Fruit fly (Drosophila melanogaster) whole organism, embryonic: Measurements from ENCODE around the gene CG1635.

Experiments used
- ATbp ChIP-seq: fragments of 200-800 bp; sonication (Bioruptor generic); optimal IDR thresholded peaks from 2 replicates; lab custom pipeline; 2017; ENCODE audit warnings: missing biosample characterization, mild to moderate bottlenecking, missing genetic modification characterization, missing genetic modification reagents
- Atf-2 ChIP-seq: fragments of 200-800 bp; sonication (Bioruptor generic); optimal IDR thresholded peaks from 2 replicates; lab custom pipeline; 2016; ENCODE audit warnings: missing biosample characterization, missing genetic modification characterization
- B-H1 ChIP-seq: fragments of 200-800 bp; sonication (Bioruptor generic); IDR thresholded peaks from 3 replicates; pipeline ENCODE4 v1.3.6; 2022; ENCODE audit warnings: missing biosample characterization, missing genetic modification characterization
- BEAF-32 ChIP-seq: fragments of 200-800 bp; sonication (Bioruptor generic); optimal IDR thresholded peaks from 3 replicates; lab custom pipeline; 2017; ENCODE audit warnings: missing biosample characterization, missing genetic modification characterization, mild to moderate bottlenecking, moderate library complexity, missing genetic modification reagents
- Bdp1 ChIP-seq: fragments of 200-800 bp; sonication (Bioruptor generic); optimal IDR thresholded peaks from 3 replicates; lab custom pipeline; 2016; ENCODE audit warnings: missing biosample characterization, missing genetic modification characterization
- CG10209 ChIP-seq: fragments of 200-800 bp; sonication (Bioruptor generic); optimal IDR thresholded peaks from 3 replicates; lab custom pipeline; 2017; ENCODE audit warnings: missing biosample characterization, mild to moderate bottlenecking, missing genetic modification characterization, missing genetic modification reagents
- CG10366 ChIP-seq: fragments of 200-800 bp; sonication (Bioruptor generic); IDR thresholded peaks from 2 replicates; pipeline ENCODE4 v1.3.6; 2022; ENCODE audit warnings: missing biosample characterization, missing genetic modification characterization
- CG10979 ChIP-seq: fragments of 200-800 bp; sonication (Bioruptor generic); optimal IDR thresholded peaks from 2 replicates; lab custom pipeline; 2018; ENCODE audit warnings: missing biosample characterization, mild to moderate bottlenecking, missing genetic modification characterization, moderate library complexity
- CG11093 ChIP-seq: fragments of 200-800 bp; sonication (Bioruptor generic); IDR thresholded peaks from 3 replicates; pipeline ENCODE4 v1.3.6; 2022; ENCODE audit warnings: missing biosample characterization, missing genetic modification characterization
- CG12236 ChIP-seq: fragments of 200-800 bp; sonication (Bioruptor generic); optimal IDR thresholded peaks from 2 replicates; lab custom pipeline; 2016; ENCODE audit warnings: missing biosample characterization, missing genetic modification characterization
- CG12942 ChIP-seq: fragments of 200-800 bp; sonication (Bioruptor generic); optimal IDR thresholded peaks from 3 replicates; lab custom pipeline; 2016; ENCODE audit warnings: missing biosample characterization, missing genetic modification characterization
- CG15479 ChIP-seq: fragments of 200-800 bp; sonication (Bioruptor generic); optimal IDR thresholded peaks from 3 replicates; lab custom pipeline; 2019; ENCODE audit warnings: missing biosample characterization, mild to moderate bottlenecking, missing genetic modification characterization, moderate library complexity
- CG15514 ChIP-seq: fragments of 200-800 bp; sonication (Bioruptor generic); optimal IDR thresholded peaks from 3 replicates; lab custom pipeline; 2017; ENCODE audit warnings: missing biosample characterization, missing genetic modification characterization, mild to moderate bottlenecking, moderate library complexity, missing genetic modification reagents
- CG16813 ChIP-seq: fragments of 200-800 bp; sonication (Bioruptor generic); IDR thresholded peaks from 3 replicates; pipeline ENCODE4 v1.3.6; 2022; ENCODE audit warnings: missing biosample characterization, missing genetic modification characterization; ENCODE audit not compliant: partially characterized antibody
- CG18262 ChIP-seq: fragments of 200-800 bp; optimal IDR thresholded peaks from 3 replicates; lab custom pipeline; 2019; ENCODE audit warnings: missing biosample characterization, mild to moderate bottlenecking, missing genetic modification characterization, moderate library complexity
- CG1832 ChIP-seq: fragments of 200-800 bp; sonication (Bioruptor generic); optimal IDR thresholded peaks from 2 replicates; lab custom pipeline; 2017; ENCODE audit warnings: missing biosample characterization, mild to moderate bottlenecking, missing genetic modification characterization, inconsistent platforms
- CG3065 ChIP-seq: fragments of 200-800 bp; sonication (Bioruptor generic); optimal IDR thresholded peaks from 2 replicates; lab custom pipeline; 2016; ENCODE audit warnings: missing biosample characterization, missing genetic modification characterization
- CG9797 ChIP-seq: fragments of 200-800 bp; sonication (Bioruptor generic); optimal IDR thresholded peaks from 3 replicates; lab custom pipeline; 2018; ENCODE audit warnings: missing biosample characterization, mild to moderate bottlenecking, missing genetic modification characterization
- CG9817 ChIP-seq: fragments of 200-800 bp; sonication (Bioruptor generic); optimal IDR thresholded peaks from 2 replicates; lab custom pipeline; 2018; ENCODE audit warnings: missing biosample characterization, mild to moderate bottlenecking, missing genetic modification characterization, moderate library complexity
- CTCF ChIP-seq: fragments of 200-800 bp; sonication (Bioruptor generic); optimal IDR thresholded peaks from 2 replicates; lab custom pipeline; 2017; ENCODE audit warnings: missing biosample characterization, mild to moderate bottlenecking, missing genetic modification characterization, moderate library complexity
- CoRest ChIP-seq: fragments of 200-800 bp; sonication (Bioruptor generic); optimal IDR thresholded peaks from 3 replicates; lab custom pipeline; 2018; ENCODE audit warnings: missing biosample characterization, mild to moderate bottlenecking, missing genetic modification characterization, moderate library complexity
- D19B ChIP-seq: fragments of 200-800 bp; sonication (Bioruptor generic); optimal IDR thresholded peaks from 2 replicates; lab custom pipeline; 2017; ENCODE audit warnings: missing biosample characterization, mild to moderate bottlenecking, missing genetic modification characterization
- ERR ChIP-seq: fragments of 200-800 bp; sonication (Bioruptor generic); optimal IDR thresholded peaks from 2 replicates; lab custom pipeline; 2016; ENCODE audit warnings: missing biosample characterization, missing genetic modification characterization
- Elba2 ChIP-seq: fragments of 200-800 bp; sonication (Bioruptor generic); optimal IDR thresholded peaks from 3 replicates; lab custom pipeline; 2016; ENCODE audit warnings: missing biosample characterization, missing genetic modification characterization
- Ets65A ChIP-seq: fragments of 200-800 bp; sonication (Bioruptor generic); peaks from one replicate; lab custom pipeline; 2016; ENCODE audit warnings: missing biosample characterization, missing genetic modification characterization
- HmgD ChIP-seq: fragments of 200-800 bp; sonication (Bioruptor generic); optimal IDR thresholded peaks from 3 replicates; lab custom pipeline; 2016; ENCODE audit warnings: missing biosample characterization, missing genetic modification characterization
- Kr ChIP-seq: fragments of 200-800 bp; sonication (Bioruptor generic); optimal IDR thresholded peaks from 2 replicates; lab custom pipeline; 2017; ENCODE audit warnings: missing biosample characterization, mild to moderate bottlenecking, missing genetic modification characterization
- MESR4 ChIP-seq: fragments of 200-800 bp; sonication (Bioruptor generic); optimal IDR thresholded peaks from 2 replicates; lab custom pipeline; 2018; ENCODE audit warnings: missing biosample characterization, mild to moderate bottlenecking, missing genetic modification characterization, moderate library complexity
- Mad ChIP-seq: fragments of 200-800 bp; sonication (Bioruptor generic); optimal IDR thresholded peaks from 2 replicates; lab custom pipeline; 2016; ENCODE audit warnings: missing biosample characterization, missing genetic modification characterization
- Max ChIP-seq: fragments of 200-800 bp; sonication (Bioruptor generic); optimal IDR thresholded peaks from 2 replicates; lab custom pipeline; 2016; ENCODE audit warnings: missing biosample characterization, mild to moderate bottlenecking, missing genetic modification characterization
- Side ChIP-seq: fragments of 200-800 bp; sonication (Bioruptor generic); optimal IDR thresholded peaks from 2 replicates; lab custom pipeline; 2016; ENCODE audit warnings: missing biosample characterization, missing genetic modification characterization
- Six4 ChIP-seq: fragments of 200-800 bp; sonication (Bioruptor generic); optimal IDR thresholded peaks from 2 replicates; lab custom pipeline; 2016; ENCODE audit warnings: missing biosample characterization, missing genetic modification characterization
- TFAM ChIP-seq: fragments of 200-800 bp; sonication (Bioruptor generic); optimal IDR thresholded peaks from 2 replicates; lab custom pipeline; 2017; ENCODE audit warnings: missing biosample characterization, missing genetic modification characterization, inconsistent platforms
- Vsx1 ChIP-seq: fragments of 200-800 bp; sonication (Bioruptor generic); optimal IDR thresholded peaks from 2 replicates; lab custom pipeline; 2017; ENCODE audit warnings: missing biosample characterization, mild to moderate bottlenecking, missing genetic modification characterization, missing genetic modification reagents
- br ChIP-seq: fragments of >200 bp; optimal IDR thresholded peaks from 2 replicates; lab custom pipeline; 2017
- bsh ChIP-seq, 2 experiments: fragments of 200-800 bp; sonication (Bioruptor generic); optimal IDR thresholded peaks; 2 replicates each; lab custom pipeline; 2017 to 2018; ENCODE audit warnings: mild to moderate bottlenecking in 2 of 2, missing biosample characterization in 2 of 2, missing genetic modification characterization in 2 of 2, moderate library complexity in 1 of 2
- cas ChIP-seq: fragments of 200-800 bp; sonication (Bioruptor generic); IDR thresholded peaks from 2 replicates; pipeline ENCODE4 v1.3.6; 2022; ENCODE audit warnings: missing biosample characterization, missing genetic modification characterization
- caup ChIP-seq: fragments of 200-800 bp; sonication (Bioruptor generic); optimal IDR thresholded peaks from 3 replicates; lab custom pipeline; 2017; ENCODE audit warnings: missing biosample characterization, mild to moderate bottlenecking, missing genetic modification characterization, moderate library complexity; ENCODE audit not compliant: severe bottlenecking
- corto ChIP-seq: fragments of 200-800 bp; sonication (Bioruptor generic); optimal IDR thresholded peaks from 2 replicates; lab custom pipeline; 2016; ENCODE audit warnings: missing biosample characterization, mild to moderate bottlenecking, missing genetic modification characterization, moderate library complexity
- da ChIP-seq: fragments of 200-800 bp; sonication (Bioruptor generic); optimal IDR thresholded peaks from 2 replicates; lab custom pipeline; 2016; ENCODE audit warnings: missing biosample characterization, missing genetic modification characterization
- exex ChIP-seq: fragments of 200-800 bp; sonication (Bioruptor generic); optimal IDR thresholded peaks from 4 replicates; lab custom pipeline; 2018; ENCODE audit warnings: missing biosample characterization, mild to moderate bottlenecking, missing genetic modification characterization, moderate library complexity
- fd3F ChIP-seq: fragments of 200-800 bp; sonication (Bioruptor generic); optimal IDR thresholded peaks from 2 replicates; lab custom pipeline; 2018; ENCODE audit warnings: missing biosample characterization, mild to moderate bottlenecking, missing genetic modification characterization, moderate library complexity
- fru ChIP-seq: fragments of >200 bp; optimal IDR thresholded peaks from 2 replicates; lab custom pipeline; 2017
- grn ChIP-seq: fragments of 200-800 bp; sonication (Bioruptor generic); optimal IDR thresholded peaks from 3 replicates; lab custom pipeline; 2017; ENCODE audit warnings: missing biosample characterization, missing genetic modification characterization
- gsb-n ChIP-seq: fragments of 200-800 bp; sonication (Bioruptor generic); optimal IDR thresholded peaks from 3 replicates; lab custom pipeline; 2018; ENCODE audit warnings: missing biosample characterization, mild to moderate bottlenecking, missing genetic modification characterization
- mld ChIP-seq: fragments of 200-800 bp; sonication (Bioruptor generic); IDR thresholded peaks from 3 replicates; pipeline ENCODE4 v1.3.6; 2022; ENCODE audit warnings: missing biosample characterization, missing genetic modification characterization; ENCODE audit not compliant: partially characterized antibody
- org-1 ChIP-seq: fragments of 200-800 bp; sonication (Bioruptor generic); optimal IDR thresholded peaks from 2 replicates; lab custom pipeline; 2017; ENCODE audit warnings: missing biosample characterization, missing genetic modification characterization
- sqz ChIP-seq: fragments of 200-800 bp; sonication (Bioruptor generic); optimal IDR thresholded peaks from 3 replicates; lab custom pipeline; 2018; ENCODE audit warnings: missing biosample characterization, mild to moderate bottlenecking, missing genetic modification characterization
- ssp ChIP-seq: fragments of 200-800 bp; sonication (Bioruptor generic); IDR thresholded peaks from 2 replicates; pipeline ENCODE4 v1.3.6; 2022; ENCODE audit warnings: missing biosample characterization, missing genetic modification characterization
- tll ChIP-seq, 2 experiments: fragments of 200-800 bp in 1 of 2; fragments of >200 bp in 1 of 2; sonication (Bioruptor generic) in 1 of 2; optimal IDR thresholded peaks; 2 replicates each; lab custom pipeline; 2017 to 2019; ENCODE audit warnings: missing biosample characterization in 2 of 2, missing genetic modification characterization in 2 of 2, mild to moderate bottlenecking in 1 of 2, moderate library complexity in 1 of 2
- zen2 ChIP-seq: fragments of 200-800 bp; sonication (Bioruptor generic); IDR thresholded peaks from 3 replicates; pipeline ENCODE4 v1.3.6; 2022; ENCODE audit warnings: missing biosample characterization, missing genetic modification characterization; ENCODE audit not compliant: partially characterized antibody

The CG1635 gene

DNA sequence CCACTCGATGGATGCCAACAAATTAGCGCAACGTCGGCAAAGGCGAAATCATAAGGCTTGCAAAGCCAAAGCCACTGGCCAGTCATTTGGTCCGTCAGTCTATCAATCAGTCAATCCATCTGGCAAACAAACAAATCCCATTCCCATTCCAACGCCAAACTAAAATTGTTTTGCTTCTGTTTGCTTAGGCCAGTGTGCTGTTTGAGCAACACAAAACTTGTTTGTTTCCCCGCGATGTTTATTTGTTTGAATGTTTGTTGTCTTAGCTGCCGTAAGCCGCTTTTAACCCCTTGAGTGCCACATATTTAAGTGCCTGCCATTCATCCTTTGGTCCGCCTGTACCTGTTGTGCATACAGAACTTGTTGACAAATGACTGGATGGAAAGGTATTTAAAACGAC is 37.6 kb upstream of the CG1635 start (continued):
- peak in 1 of 2 experiments; percentile 98 for TF ChIP-seq tll (GFP tag; optimal IDR thresholded peaks at IDR 0.05; lab: Kevin White, UChicago)
- TF ChIP-seq HmgD = no peak
- no peak for TF ChIP-seq ERR (GFP tag; lab: Kevin White, UChicago)
- TF ChIP-seq sqz (GFP tag; lab: Kevin White, UChicago) = peak; percentile 61
- TF ChIP-seq Kr (GFP tag; lab: Kevin White, UChicago) = peak; percentile 100
- no peak for TF ChIP-seq CG9817 (tag; lab: Kevin White, UChicago)
- TF ChIP-seq ATbp = peak; percentile 76
- TF ChIP-seq fru (lab: Kevin White, UChicago) = no peak
- TF ChIP-seq mld = no peak
- no peak for TF ChIP-seq zen2 (GFP tag; lab: Robert Waterston, UW)
- peak; percentile 38 for TF ChIP-seq CG12942 (GFP tag; lab: Kevin White, UChicago)
- no peak for TF ChIP-seq corto (GFP tag; lab: Kevin White, UChicago)
- TF ChIP-seq CG9797 (GFP tag; lab: Kevin White, UChicago) = peak; percentile 18
- TF ChIP-seq exex (tag; lab: Kevin White, UChicago) = no peak
- peak; percentile 69 for TF ChIP-seq Side (GFP tag; lab: Kevin White, UChicago)
- peak; percentile 74 for TF ChIP-seq Vsx1 (GFP tag; lab: Kevin White, UChicago)
- TF ChIP-seq Bdp1 (GFP tag; lab: Kevin White, UChicago) = peak; percentile 55
- TF ChIP-seq CG10209 = peak; percentile 83
- TF ChIP-seq TFAM (GFP tag; lab: Kevin White, UChicago) = peak; percentile 75
- peak in 1 of 2 experiments; percentile 68 for TF ChIP-seq bsh (GFP tag; optimal IDR thresholded peaks at IDR 0.05; lab: Kevin White, UChicago)
- no peak for TF ChIP-seq CTCF (GFP tag; lab: Kevin White, UChicago)
- TF ChIP-seq CG12236 (GFP tag; lab: Kevin White, UChicago) = peak; percentile 84
- TF ChIP-seq br (lab: Kevin White, UChicago) = no peak
- peak; percentile 85 for TF ChIP-seq gsb-n (tag; lab: Kevin White, UChicago)
- no peak for TF ChIP-seq CG1832 (GFP tag; lab: Kevin White, UChicago)
- TF ChIP-seq Six4 (GFP tag; lab: Kevin White, UChicago) = peak; percentile 17
- peak; percentile 44 for TF ChIP-seq Max (GFP tag; lab: Kevin White, UChicago)
- peak; percentile 11 for TF ChIP-seq CG3065 (GFP tag; lab: Kevin White, UChicago)
- TF ChIP-seq CG18262 = peak; percentile 78
- TF ChIP-seq CG15514 (GFP tag; lab: Kevin White, UChicago) = no peak
- TF ChIP-seq B-H1 = no peak; the same call in 2 of the 3 replicates
- TF ChIP-seq grn (GFP tag; lab: Kevin White, UChicago) = peak; percentile 59
- TF ChIP-seq Elba2 (GFP tag; lab: Kevin White, UChicago) = no peak
- peak; percentile 67 for TF ChIP-seq CG10979 (tag; lab: Kevin White, UChicago)
- peak; percentile 30 for TF ChIP-seq Mad (GFP tag; lab: Kevin White, UChicago)
- TF ChIP-seq D19B (GFP tag; lab: Kevin White, UChicago) = no peak
- peak; percentile 50 for TF ChIP-seq Atf-2 (GFP tag; lab: Kevin White, UChicago)
- no peak for TF ChIP-seq CG16813
- TF ChIP-seq ssp = no peak
- no peak for TF ChIP-seq MESR4
- no peak for TF ChIP-seq BEAF-32 (GFP tag; lab: Kevin White, UChicago)
- peak; percentile 13 for TF ChIP-seq da (GFP tag; lab: Kevin White, UChicago)
- TF ChIP-seq CG10366 (GFP tag; lab: Robert Waterston, UW) = no peak
- TF ChIP-seq org-1 (GFP tag; lab: Kevin White, UChicago) = peak; percentile 74
- no peak for TF ChIP-seq Ets65A (GFP tag; lab: Kevin White, UChicago)
- no peak for TF ChIP-seq CG11093 (GFP tag; lab: Robert Waterston, UW)
- TF ChIP-seq CoRest (tag; lab: Kevin White, UChicago) = peak; percentile 47
- TF ChIP-seq cas (GFP tag; lab: Robert Waterston, UW) = no peak
- TF ChIP-seq fd3F (GFP tag; lab: Kevin White, UChicago) = no peak
- TF ChIP-seq caup (GFP tag; lab: Kevin White, UChicago) = peak; percentile 32
- TF ChIP-seq CG15479 (GFP tag; lab: Kevin White, UChicago) = peak; percentile 85
